Fruit fly (Drosophila melanogaster): ENCODE measurements around the gene Csl4.

The Csl4 gene

dm6 chr2L:11119966-11120517 is 3.3 kb downstream of the Csl4 start, which contains the start of gene CG6230 (continued):
- no peak for TF ChIP-seq CG15601 (tag; optimal IDR thresholded peaks at IDR 0.05)
- no peak for TF ChIP-seq NfI (GFP tag; optimal IDR thresholded peaks at IDR 0.05)
- peak; percentile 26; the same call in 1 of the 3 replicates for TF ChIP-seq CG14860 (GFP tag; IDR thresholded peaks at IDR 0.05; ENCODE audit: partially characterized antibody)
- no peak for TF ChIP-seq CG12155 (GFP tag; optimal IDR thresholded peaks at IDR 0.05)
- TF ChIP-seq Deaf1 (tag; optimal IDR thresholded peaks at IDR 0.05): no peak
- TF ChIP-seq CG13123 (GFP tag; optimal IDR thresholded peaks at IDR 0.05): no peak
- no peak for TF ChIP-seq twi (tag; optimal IDR thresholded peaks at IDR 0.05)
- TF ChIP-seq corto (GFP tag; optimal IDR thresholded peaks at IDR 0.05): no peak
- TF ChIP-seq unc-4 (GFP tag; IDR thresholded peaks at IDR 0.05; ENCODE audit: partially characterized antibody): peak; percentile 68
- no peak for TF ChIP-seq CG14014 (GFP tag; IDR thresholded peaks at IDR 0.05)
- TF ChIP-seq Hmr (GFP tag; optimal IDR thresholded peaks at IDR 0.05): no peak
- no peak for TF ChIP-seq ftz-f1 (GFP tag; optimal IDR thresholded peaks at IDR 0.05)
- no peak for TF ChIP-seq caup (GFP tag; optimal IDR thresholded peaks at IDR 0.05; ENCODE audit: severe bottlenecking)
- no peak for TF ChIP-seq kni (GFP tag; optimal IDR thresholded peaks at IDR 0.05)
- no peak for TF ChIP-seq slp2 (GFP tag; optimal IDR thresholded peaks at IDR 0.05)
- no peak for TF ChIP-seq vvl (GFP tag; IDR thresholded peaks at IDR 0.05)
- no peak for TF ChIP-seq CG8944 (GFP tag; optimal IDR thresholded peaks at IDR 0.05)
- TF ChIP-seq CG4617 (GFP tag; optimal IDR thresholded peaks at IDR 0.05; ENCODE audit: borderline replicate concordance): peak; percentile 59
- peak; percentile 33; the same call in 1 of the 3 replicates for TF ChIP-seq CG16813 (GFP tag; IDR thresholded peaks at IDR 0.05; ENCODE audit: partially characterized antibody)
- TF ChIP-seq CG2889 (GFP tag; IDR thresholded peaks at IDR 0.05): no peak
- no peak for TF ChIP-seq ranshi (GFP tag; IDR thresholded peaks at IDR 0.05)
- TF ChIP-seq wdn (GFP tag; IDR thresholded peaks at IDR 0.05): no peak
- no peak for TF ChIP-seq exex (tag; optimal IDR thresholded peaks at IDR 0.05)
- TF ChIP-seq Fer2 (tag; optimal IDR thresholded peaks at IDR 0.05): no peak
- no peak for TF ChIP-seq Ets65A (GFP tag)
- peak; percentile 16 for TF ChIP-seq CG15514 (GFP tag; optimal IDR thresholded peaks at IDR 0.05)
- TF ChIP-seq org-1 (GFP tag; optimal IDR thresholded peaks at IDR 0.05): no peak
- TF ChIP-seq CG4730 (GFP tag; IDR thresholded peaks at IDR 0.05): no peak
- no peak for TF ChIP-seq CG6765 (GFP tag; optimal IDR thresholded peaks at IDR 0.05)
- no peak for TF ChIP-seq CG4282 (GFP tag; optimal IDR thresholded peaks at IDR 0.05)
- no peak for TF ChIP-seq CG15011 (GFP tag; optimal IDR thresholded peaks at IDR 0.05)
- peak; percentile 51; the same call in 1 of the 3 replicates for TF ChIP-seq Doc3 (GFP tag; IDR thresholded peaks at IDR 0.05; ENCODE audit: partially characterized antibody)
- TF ChIP-seq nmo (GFP tag; optimal IDR thresholded peaks at IDR 0.05): peak; percentile 9
- no peak for TF ChIP-seq Jarid2 (GFP tag; optimal IDR thresholded peaks at IDR 0.05)
- no peak for TF ChIP-seq dan (GFP tag; IDR thresholded peaks at IDR 0.05)
- no peak for TF ChIP-seq abd-A (tag; optimal IDR thresholded peaks at IDR 0.05)
- TF ChIP-seq CG17912 (GFP tag; optimal IDR thresholded peaks at IDR 0.05): no peak
- no peak for TF ChIP-seq CG3726 (GFP tag; IDR thresholded peaks at IDR 0.05)
- TF ChIP-seq run (tag; optimal IDR thresholded peaks at IDR 0.05): no peak
- no peak for TF ChIP-seq Drgx (GFP tag; IDR thresholded peaks at IDR 0.05)
- no peak for TF ChIP-seq h (optimal IDR thresholded peaks at IDR 0.05)
- TF ChIP-seq CG30020 (tag; optimal IDR thresholded peaks at IDR 0.05): no peak
- no peak for TF ChIP-seq CG16863 (GFP tag; optimal IDR thresholded peaks at IDR 0.05)
- TF ChIP-seq Ravus (GFP tag; IDR thresholded peaks at IDR 0.05): no peak
- no peak for TF ChIP-seq pnt (GFP tag; optimal IDR thresholded peaks at IDR 0.05)
- no peak for TF ChIP-seq CG18599 (GFP tag; optimal IDR thresholded peaks at IDR 0.05)
- TF ChIP-seq wek (GFP tag; optimal IDR thresholded peaks at IDR 0.05): no peak
- TF ChIP-seq tap (tag; optimal IDR thresholded peaks at IDR 0.05): no peak
- no peak for TF ChIP-seq CG17612 (GFP tag; IDR thresholded peaks at IDR 0.05)
- TF ChIP-seq Asciz (GFP tag; optimal IDR thresholded peaks at IDR 0.05): no peak

Data from whole organism, embryonic.